Fruit fly (Drosophila melanogaster) whole organism, embryonic: Measurements from ENCODE around the gene Zaf1.

Experiments
- Ada2b ChIP-seq: fragments of 200-800 bp; sonication (Bioruptor generic); IDR thresholded peaks from 2 replicates; pipeline ENCODE4 v1.3.6; 2022; ENCODE audit warnings: missing biosample characterization, missing genetic modification characterization
- Atf6 ChIP-seq: fragments of 200-800 bp; sonication (Bioruptor generic); IDR thresholded peaks from 2 replicates; pipeline ENCODE4 v1.3.6; 2022; ENCODE audit warnings: missing biosample characterization, missing genetic modification characterization
- Awh ChIP-seq: fragments of 200-800 bp; sonication (Bioruptor generic); IDR thresholded peaks from 2 replicates; pipeline ENCODE4, ENCODE4 v1.3.6; 2022; ENCODE audit warnings: missing biosample characterization, missing genetic modification characterization
- B-H2 ChIP-seq: fragments of 200-800 bp; sonication (Bioruptor generic); optimal IDR thresholded peaks from 2 replicates; lab custom pipeline; 2018; ENCODE audit warnings: missing biosample characterization, mild to moderate bottlenecking, missing genetic modification characterization
- BtbVII ChIP-seq: fragments of 200-800 bp; sonication (Bioruptor generic); optimal IDR thresholded peaks from 3 replicates; lab custom pipeline; 2017; ENCODE audit warnings: missing biosample characterization, mild to moderate bottlenecking, missing genetic modification characterization
- CG10543 ChIP-seq: fragments of 200-800 bp; sonication (Bioruptor generic); optimal IDR thresholded peaks from 3 replicates; lab custom pipeline; 2017; ENCODE audit warnings: missing biosample characterization, mild to moderate bottlenecking, missing genetic modification characterization, moderate library complexity
- CG11696 ChIP-seq: fragments of 200-800 bp; sonication (Bioruptor generic); IDR thresholded peaks from 2 replicates; pipeline ENCODE4 v1.3.6; 2022; ENCODE audit warnings: missing biosample characterization, missing genetic modification characterization
- CG12071 ChIP-seq: fragments of 200-800 bp; sonication (Bioruptor generic); optimal IDR thresholded peaks from 3 replicates; lab custom pipeline; 2018; ENCODE audit warnings: missing biosample characterization, mild to moderate bottlenecking, missing genetic modification characterization
- CG13287 ChIP-seq: fragments of 200-800 bp; sonication (Bioruptor generic); IDR thresholded peaks from 2 replicates; pipeline ENCODE4 v1.3.6; 2022; ENCODE audit warnings: missing biosample characterization, missing genetic modification characterization; ENCODE audit not compliant: partially characterized antibody
- CG13296 ChIP-seq: fragments of 200-800 bp; sonication (Bioruptor generic); optimal IDR thresholded peaks from 3 replicates; lab custom pipeline; 2018; ENCODE audit warnings: missing biosample characterization, mild to moderate bottlenecking, missing genetic modification characterization
- CG16779 ChIP-seq: fragments of 200-800 bp; sonication (Bioruptor generic); IDR thresholded peaks from 2 replicates; pipeline ENCODE4 v1.3.6; 2022; ENCODE audit warnings: missing biosample characterization, missing genetic modification characterization
- CG2116 ChIP-seq: fragments of 200-800 bp; sonication (Bioruptor generic); optimal IDR thresholded peaks from 3 replicates; lab custom pipeline; 2018; ENCODE audit warnings: missing biosample characterization, mild to moderate bottlenecking, missing genetic modification characterization
- CG5180 ChIP-seq: fragments of 200-800 bp; sonication (Bioruptor generic); optimal IDR thresholded peaks from 3 replicates; lab custom pipeline; 2017; ENCODE audit warnings: missing biosample characterization, missing genetic modification characterization, mild to moderate bottlenecking, moderate library complexity, missing genetic modification reagents
- CG5953 ChIP-seq: fragments of 200-800 bp; sonication (Bioruptor generic); IDR thresholded peaks from 2 replicates; pipeline ENCODE4 v1.3.6; 2022; ENCODE audit warnings: missing biosample characterization, missing genetic modification characterization
- CG6175 ChIP-seq: fragments of 200-800 bp; sonication (Bioruptor generic); IDR thresholded peaks from 3 replicates; pipeline ENCODE4 v1.3.6; 2022; ENCODE audit warnings: missing biosample characterization, missing genetic modification characterization
- CG7556 ChIP-seq: fragments of 200-800 bp; sonication (Bioruptor generic); optimal IDR thresholded peaks from 2 replicates; lab custom pipeline; 2017; ENCODE audit warnings: missing biosample characterization, mild to moderate bottlenecking, missing genetic modification characterization
- CG9609 ChIP-seq: fragments of 200-800 bp; sonication (Bioruptor generic); optimal IDR thresholded peaks from 3 replicates; lab custom pipeline; 2016; ENCODE audit warnings: missing biosample characterization, missing genetic modification characterization
- Chrac-16 ChIP-seq: fragments of 200-800 bp; sonication (Bioruptor generic); optimal IDR thresholded peaks from 3 replicates; lab custom pipeline; 2016; ENCODE audit warnings: missing biosample characterization, missing genetic modification characterization
- Deaf1 ChIP-seq: fragments of 200-800 bp; optimal IDR thresholded peaks from 3 replicates; lab custom pipeline; 2019; ENCODE audit warnings: missing biosample characterization, mild to moderate bottlenecking, missing genetic modification characterization, moderate library complexity
- Dfd ChIP-seq, 2 experiments: fragments of >200 bp; optimal IDR thresholded peaks; 2 replicates each; lab custom pipeline; 2017; ENCODE audit warnings: missing biosample characterization in 2 of 2, missing genetic modification characterization in 2 of 2
- Dll ChIP-seq: fragments of 200-800 bp; sonication (Bioruptor generic); IDR thresholded peaks from 4 replicates; pipeline ENCODE4 v1.3.6; 2022; ENCODE audit warnings: missing biosample characterization, missing genetic modification characterization; ENCODE audit not compliant: partially characterized antibody
- Dp ChIP-seq: fragments of 200-800 bp; sonication (Bioruptor generic); optimal IDR thresholded peaks from 2 replicates; lab custom pipeline; 2018; ENCODE audit warnings: missing biosample characterization, mild to moderate bottlenecking, missing genetic modification characterization, moderate library complexity
- Fer1 ChIP-seq: fragments of 200-800 bp; sonication (Bioruptor generic); optimal IDR thresholded peaks from 2 replicates; lab custom pipeline; 2017; ENCODE audit warnings: missing biosample characterization, mild to moderate bottlenecking, missing genetic modification characterization
- Fer3 ChIP-seq: fragments of 200-800 bp; sonication (Bioruptor generic); optimal IDR thresholded peaks from 2 replicates; lab custom pipeline; 2018; ENCODE audit warnings: missing biosample characterization, mild to moderate bottlenecking, missing genetic modification characterization, moderate library complexity
- Hmx ChIP-seq: fragments of 200-800 bp; sonication (Bioruptor generic); optimal IDR thresholded peaks from 2 replicates; lab custom pipeline; 2016; ENCODE audit warnings: missing biosample characterization, missing genetic modification characterization
- Jarid2 ChIP-seq: fragments of 200-800 bp; sonication (Bioruptor generic); optimal IDR thresholded peaks from 3 replicates; lab custom pipeline; 2017; ENCODE audit warnings: mild to moderate bottlenecking, missing biosample characterization, missing genetic modification reagents, missing genetic modification characterization
- NFAT ChIP-seq: fragments of 200-800 bp; sonication (Bioruptor generic); IDR thresholded peaks from 2 replicates; pipeline ENCODE4 v1.3.6; 2022; ENCODE audit warnings: missing biosample characterization, missing genetic modification characterization
- Sox100B ChIP-seq: fragments of 200-800 bp; sonication (Bioruptor generic); optimal IDR thresholded peaks from 3 replicates; lab custom pipeline; 2018; ENCODE audit warnings: missing biosample characterization, mild to moderate bottlenecking, missing genetic modification characterization
- ara ChIP-seq: fragments of 200-800 bp; sonication (Bioruptor generic); IDR thresholded peaks from 2 replicates; pipeline ENCODE4 v1.3.6; 2022; ENCODE audit warnings: missing biosample characterization, missing genetic modification characterization
- ash1 ChIP-seq: fragments of 200-800 bp; sonication (Bioruptor generic); optimal IDR thresholded peaks from 2 replicates; lab custom pipeline; 2018; ENCODE audit warnings: missing biosample characterization, mild to moderate bottlenecking, missing genetic modification characterization
- bbx ChIP-seq: fragments of 200-800 bp; sonication (Bioruptor generic); IDR thresholded peaks from 2 replicates; pipeline ENCODE4 v1.3.6; 2022; ENCODE audit warnings: missing biosample characterization, missing genetic modification characterization; ENCODE audit not compliant: partially characterized antibody
- caup ChIP-seq: fragments of 200-800 bp; sonication (Bioruptor generic); optimal IDR thresholded peaks from 3 replicates; lab custom pipeline; 2017; ENCODE audit warnings: missing biosample characterization, mild to moderate bottlenecking, missing genetic modification characterization, moderate library complexity; ENCODE audit not compliant: severe bottlenecking
- cg ChIP-seq: fragments of 200-800 bp; sonication (Bioruptor generic); optimal IDR thresholded peaks from 3 replicates; lab custom pipeline; 2019; ENCODE audit warnings: missing biosample characterization, mild to moderate bottlenecking, missing genetic modification characterization, moderate library complexity
- chm ChIP-seq: fragments of 200-800 bp; sonication (Bioruptor generic); IDR thresholded peaks from 2 replicates; pipeline ENCODE4 v1.3.6; 2022; ENCODE audit warnings: missing biosample characterization, missing genetic modification characterization
- crp ChIP-seq, 2 experiments: fragments of 200-800 bp; sonication (Bioruptor generic); optimal IDR thresholded peaks; 2 replicates in 1 of 2; 3 replicates in 1 of 2; lab custom pipeline; 2017; ENCODE audit warnings: missing biosample characterization in 2 of 2, missing genetic modification characterization in 2 of 2, mild to moderate bottlenecking in 1 of 2, moderate library complexity in 1 of 2
- emc ChIP-seq: fragments of 200-800 bp; sonication (Bioruptor generic); optimal IDR thresholded peaks from 2 replicates; lab custom pipeline; 2016; ENCODE audit warnings: missing biosample characterization, missing genetic modification characterization
- eve ChIP-seq, 2 experiments: fragments of >200 bp; optimal IDR thresholded peaks; 2 replicates each; lab custom pipeline; 2017; ENCODE audit warnings: missing biosample characterization in 2 of 2, missing genetic modification characterization in 2 of 2
- exex ChIP-seq: fragments of 200-800 bp; sonication (Bioruptor generic); optimal IDR thresholded peaks from 4 replicates; lab custom pipeline; 2018; ENCODE audit warnings: missing biosample characterization, mild to moderate bottlenecking, missing genetic modification characterization, moderate library complexity
- kay ChIP-seq: fragments of 200-800 bp; sonication (Bioruptor generic); optimal IDR thresholded peaks from 2 replicates; lab custom pipeline; 2016; ENCODE audit warnings: missing biosample characterization, missing genetic modification characterization
- klu ChIP-seq: fragments of 200-800 bp; sonication (Bioruptor generic); IDR thresholded peaks from 2 replicates; pipeline ENCODE4 v1.3.6; 2022; ENCODE audit warnings: missing biosample characterization, missing genetic modification characterization
- mirr ChIP-seq: fragments of 200-800 bp; sonication (Bioruptor generic); optimal IDR thresholded peaks from 3 replicates; lab custom pipeline; 2018; ENCODE audit warnings: missing biosample characterization, mild to moderate bottlenecking, missing genetic modification characterization
- onecut ChIP-seq: fragments of 200-800 bp; sonication (Bioruptor generic); IDR thresholded peaks from 2 replicates; pipeline ENCODE4 v1.3.6; 2022; ENCODE audit warnings: missing biosample characterization, missing genetic modification characterization
- pita ChIP-seq: fragments of 200-800 bp; sonication (Bioruptor generic); optimal IDR thresholded peaks from 2 replicates; lab custom pipeline; 2017; ENCODE audit warnings: missing biosample characterization, mild to moderate bottlenecking, missing genetic modification characterization
- schlank ChIP-seq: fragments of 200-800 bp; sonication (Bioruptor generic); optimal IDR thresholded peaks from 2 replicates; lab custom pipeline; 2018; ENCODE audit warnings: missing biosample characterization, mild to moderate bottlenecking, missing genetic modification characterization
- sim ChIP-seq: fragments of 200-800 bp; sonication (Bioruptor generic); IDR thresholded peaks from 2 replicates; pipeline ENCODE4 v1.3.6; 2022; ENCODE audit warnings: missing biosample characterization, missing genetic modification characterization
- sug ChIP-seq: fragments of 200-800 bp; optimal IDR thresholded peaks from 2 replicates; lab custom pipeline; 2019; ENCODE audit warnings: missing biosample characterization, mild to moderate bottlenecking, missing genetic modification characterization, moderate library complexity
- tx ChIP-seq: fragments of 200-800 bp; sonication (Bioruptor generic); optimal IDR thresholded peaks from 2 replicates; lab custom pipeline; 2016; ENCODE audit warnings: missing biosample characterization, missing genetic modification characterization
- usp ChIP-seq: fragments of >200 bp; optimal IDR thresholded peaks from 2 replicates; lab custom pipeline; 2017; ENCODE audit warnings: missing biosample characterization, missing genetic modification characterization
- wek ChIP-seq: fragments of 200-800 bp; sonication (Bioruptor generic); optimal IDR thresholded peaks from 3 replicates; lab custom pipeline; 2018; ENCODE audit warnings: missing biosample characterization, mild to moderate bottlenecking, missing genetic modification characterization, moderate library complexity

Gene Zaf1

DNA sequence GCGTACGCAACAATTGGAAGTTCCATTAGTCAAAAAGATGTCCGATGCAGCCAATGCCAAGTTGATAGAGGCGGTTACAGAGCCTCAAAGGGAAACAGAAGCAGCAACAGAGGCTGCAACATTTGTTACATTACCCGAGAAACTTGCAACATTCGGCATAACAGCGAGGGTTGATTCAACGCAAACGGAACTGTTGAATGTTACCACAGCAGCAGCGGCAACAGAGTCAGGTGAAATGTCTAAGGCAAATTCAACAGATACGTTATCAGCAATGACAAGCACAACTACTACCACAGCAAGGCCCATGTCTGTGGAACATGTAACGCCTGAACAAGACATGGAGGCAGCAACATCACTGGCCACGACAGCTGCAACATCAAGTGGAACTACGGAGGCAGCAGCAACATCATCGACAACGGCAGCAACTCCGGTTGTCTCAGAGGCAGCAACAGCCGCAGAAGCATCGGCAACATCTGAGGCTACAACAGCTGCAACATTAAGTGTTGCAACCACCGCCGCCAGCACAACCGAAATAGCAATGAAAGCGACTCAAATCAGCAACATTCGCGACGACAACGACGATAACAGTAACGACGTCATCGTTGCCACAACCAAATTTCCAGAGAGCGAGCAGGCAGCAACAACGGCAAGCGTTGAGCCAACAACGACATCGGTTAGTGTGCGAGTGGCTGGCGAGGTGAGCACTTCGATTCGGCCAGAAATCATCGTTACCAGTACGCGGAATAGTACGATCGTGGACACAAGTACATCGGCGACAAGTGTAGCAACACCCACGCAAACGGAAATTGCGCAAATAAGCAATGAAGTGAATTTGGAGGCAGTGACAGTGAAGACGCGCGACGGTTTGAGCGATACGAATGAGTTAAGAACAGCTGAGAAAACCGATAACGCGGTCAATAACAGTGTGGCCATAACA lies 43.8 kb upstream of the Zaf1 start (continued):
- TF ChIP-seq eve (GFP tag; optimal IDR thresholded peaks at IDR 0.05; lab: Kevin White, UChicago) (no peak), Fer3 (tag; lab: Kevin White, UChicago) (no peak), Atf6 (GFP tag; lab: Robert Waterston, UW) (0 out of 2 replicates have a peak, but pooled peaks have one; percentile 14), pita (no peak), CG5953 (GFP tag; lab: Robert Waterston, UW) (no peak), CG7556 (GFP tag; lab: Kevin White, UChicago) (no peak), CG5180 (GFP tag; lab: Kevin White, UChicago) (peak; percentile 77), CG13296 (GFP tag; lab: Kevin White, UChicago) (peak; percentile 0), CG12071 (GFP tag; lab: Kevin White, UChicago) (no peak), CG13287 (0 out of 2 replicates have a peak, but pooled peaks have one; percentile 15), exex (tag; lab: Kevin White, UChicago) (peak; percentile 6), bbx (no peak), Dp (GFP tag; lab: Kevin White, UChicago) (no peak), Dfd (GFP tag; optimal IDR thresholded peaks at IDR 0.05; lab: Kevin White, UChicago) (no peak), BtbVII (GFP tag; lab: Kevin White, UChicago) (peak; percentile 64), CG10543 (GFP tag; lab: Kevin White, UChicago) (peak; percentile 23), Dll (GFP tag; lab: Robert Waterston, UW) (no peak), NFAT (no peak), sim (GFP tag; lab: Robert Waterston, UW) (no peak), Deaf1 (tag; lab: Kevin White, UChicago) (peak; percentile 83), Chrac-16 (GFP tag; lab: Kevin White, UChicago) (no peak), CG6175 (GFP tag; lab: Robert Waterston, UW) (peak; percentile 71), caup (GFP tag; lab: Kevin White, UChicago) (peak; percentile 12), Ada2b (GFP tag; lab: Robert Waterston, UW) (no peak), ash1 (GFP tag; lab: Kevin White, UChicago) (no peak), Awh (GFP tag; lab: Robert Waterston, UW) (no peak), Sox100B (GFP tag; lab: Kevin White, UChicago) (no peak), ara (GFP tag; lab: Robert Waterston, UW) (no peak), mirr (GFP tag; lab: Kevin White, UChicago) (peak; percentile 52), usp (GFP tag; lab: Kevin White, UChicago) (no peak), Hmx (GFP tag; lab: Kevin White, UChicago) (no peak), CG2116 (GFP tag; lab: Kevin White, UChicago) (no peak), B-H2 (GFP tag; lab: Kevin White, UChicago) (peak; percentile 15), schlank (tag; lab: Kevin White, UChicago) (no peak), emc (GFP tag; lab: Kevin White, UChicago) (no peak), onecut (GFP tag; lab: Robert Waterston, UW) (peak; percentile 36), cg (GFP tag; lab: Kevin White, UChicago) (peak; percentile 6), tx (GFP tag; lab: Kevin White, UChicago) (no peak), Jarid2 (GFP tag; lab: Kevin White, UChicago) (peak; percentile 55), wek (GFP tag; lab: Kevin White, UChicago) (no peak), crp (GFP tag; optimal IDR thresholded peaks at IDR 0.05; lab: Kevin White, UChicago) (peak in 1 of 2 experiments; percentile 19), CG11696 (no peak), CG9609 (GFP tag; lab: Kevin White, UChicago) (no peak), chm (GFP tag; lab: Robert Waterston, UW) (no peak), kay (GFP tag; lab: Kevin White, UChicago) (no peak), sug (tag; lab: Kevin White, UChicago) (peak; percentile 36), Fer1 (peak; percentile 13), CG16779 (GFP tag; lab: Robert Waterston, UW) (no peak), klu (GFP tag; lab: Robert Waterston, UW) (no peak)
